Worm (Caenorhabditis elegans) whole organism, L1 larva: ENCODE measurements around the gene hda-10.
A peak's percentile ranks its signal among the peaks of the same experiment; 100 is the strongest.

Experiments
- C04F5.9 ChIP-seq: sonication (generic microtip); optimal IDR thresholded peaks from 2 replicates; lab custom pipeline; 2016; ENCODE audit warnings: missing genetic modification characterization, missing compliant biosample characterization
- ceh-63 ChIP-seq: fragments of 200-800 bp; sonication (Bioruptor generic); optimal IDR thresholded peaks from 2 replicates; lab custom pipeline; 2018; ENCODE audit warnings: mild to moderate bottlenecking, missing genetic modification characterization, missing compliant biosample characterization
- ceh-8 ChIP-seq: fragments of 200-800 bp; sonication (Bioruptor generic); optimal IDR thresholded peaks from 2 replicates; lab custom pipeline; 2018; ENCODE audit warnings: mild to moderate bottlenecking, missing genetic modification characterization, moderate library complexity, missing compliant biosample characterization
- dpl-1 ChIP-seq, 3 experiments: fragments of 150-350 bp in 2 of 3; sonication (generic microtip) in 1 of 3; optimal IDR thresholded peaks; 2 replicates each; lab custom pipeline; 2014 to 2017; ENCODE audit warnings: missing biosample characterization in 3 of 3, missing genetic modification characterization in 3 of 3, missing genetic modification reagents in 3 of 3
- efl-1 ChIP-seq, 4 experiments: fragments of 150-350 bp; optimal IDR thresholded peaks in 3 of 4; peaks in 1 of 4; 1 replicate in 1 of 4; 2 replicates in 3 of 4; lab custom pipeline; 2014; ENCODE audit warnings: missing biosample characterization in 2 of 4, missing genetic modification characterization in 2 of 4, missing genetic modification reagents in 2 of 4
- efl-3 ChIP-seq: fragments of 200-800 bp; sonication (Bioruptor generic); optimal IDR thresholded peaks from 2 replicates; lab custom pipeline; 2018; ENCODE audit warnings: mild to moderate bottlenecking, missing genetic modification characterization, missing compliant biosample characterization
- egl-13 ChIP-seq: sonication (generic microtip); optimal IDR thresholded peaks from 2 replicates; lab custom pipeline; 2016; ENCODE audit warnings: missing genotype, missing genetic modification reagents, missing genetic modification characterization, missing compliant biosample characterization
- fkh-4 ChIP-seq: sonication (generic microtip); optimal IDR thresholded peaks from 2 replicates; lab custom pipeline; 2016; ENCODE audit warnings: missing compliant biosample characterization, missing genetic modification characterization, borderline replicate concordance
- fos-1 ChIP-seq: fragments of 150-350 bp; optimal IDR thresholded peaks from 2 replicates; lab custom pipeline; 2014; ENCODE audit warnings: missing biosample characterization, missing genetic modification characterization
- lin-14 ChIP-seq: fragments of 200-800 bp; sonication (Bioruptor generic); optimal IDR thresholded peaks from 2 replicates; lab custom pipeline; 2018; ENCODE audit warnings: mild to moderate bottlenecking, missing genetic modification characterization, moderate library complexity, missing compliant biosample characterization
- nhr-11 ChIP-seq: fragments of 150-350 bp; optimal IDR thresholded peaks from 2 replicates; lab custom pipeline; 2014; ENCODE audit warnings: missing biosample characterization, missing genetic modification characterization
- pag-3 ChIP-seq: sonication (generic microtip); optimal IDR thresholded peaks from 2 replicates; lab custom pipeline; 2017; ENCODE audit warnings: missing genetic modification characterization, mild to moderate bottlenecking, missing compliant biosample characterization, antibody characterized with exemption, borderline replicate concordance; ENCODE audit not compliant: insufficient read depth

The hda-10 gene

DNA sequence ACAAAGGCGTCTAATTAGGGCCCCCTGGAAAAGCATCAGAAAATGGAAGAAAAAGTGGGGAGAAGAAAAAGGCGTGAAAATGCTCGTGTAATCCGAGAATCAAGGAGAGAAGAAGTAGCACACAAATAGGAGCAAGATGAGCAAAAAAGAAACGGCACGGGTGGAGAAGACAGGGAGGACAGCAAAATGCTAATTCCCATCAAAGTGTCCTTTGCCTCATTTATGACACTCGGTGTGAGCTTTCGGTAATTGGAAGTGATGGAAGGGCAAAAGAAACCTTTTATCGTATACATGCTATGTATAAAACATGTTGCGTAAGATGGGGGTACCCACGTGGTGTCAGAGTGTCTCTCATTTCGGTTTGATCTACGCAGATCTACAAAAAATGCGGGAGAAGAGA lies 51.0 kb downstream of the hda-10 start:
- peak; percentile 47 for TF ChIP-seq lin-14 (GFP tag; lab: Kevin White, UChicago)
- no peak for TF ChIP-seq efl-1 (optimal IDR thresholded peaks at IDR 0.05; lab: Kevin White, UChicago)
- TF ChIP-seq efl-1 (GFP tag; optimal IDR thresholded peaks at IDR 0.05 in 1 of 2; lab: Kevin White, UChicago) = peak in 1 of 2 experiments; percentile 61
- peak; percentile 76 for TF ChIP-seq ceh-63 (GFP tag; lab: Kevin White, UChicago)
- TF ChIP-seq ceh-8 (GFP tag; lab: Kevin White, UChicago) = peak; percentile 56
- TF ChIP-seq dpl-1 (GFP tag; optimal IDR thresholded peaks at IDR 0.05; lab: Kevin White, UChicago) = no peak

DNA sequence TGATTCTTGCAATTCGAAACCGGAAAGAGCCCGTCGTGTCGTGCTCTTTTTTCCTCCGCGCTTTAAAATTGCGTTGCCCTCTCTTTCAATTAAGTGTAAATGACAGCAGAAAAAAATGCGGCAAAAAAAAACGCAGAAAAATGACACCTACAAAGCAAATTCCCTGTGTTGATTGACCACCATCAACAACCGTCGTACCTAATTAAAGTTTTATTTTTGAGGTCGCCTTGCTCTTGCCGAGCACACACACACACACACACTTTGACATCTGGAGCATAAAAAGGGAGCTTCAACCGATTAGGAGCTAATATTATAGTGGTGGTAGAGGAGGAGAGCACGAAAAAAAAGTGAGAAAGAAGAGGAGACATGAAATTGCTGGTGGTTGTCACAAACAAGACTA lies 53.4 kb downstream of the hda-10 start:
- TF ChIP-seq egl-13 (tag; lab: Kevin White, UChicago) (peak; percentile 17), ceh-8 (GFP tag; lab: Kevin White, UChicago) (peak; percentile 52), efl-1 (optimal IDR thresholded peaks at IDR 0.05; lab: Kevin White, UChicago) (no peak), efl-1 (GFP tag; optimal IDR thresholded peaks at IDR 0.05 in 1 of 2; lab: Kevin White, UChicago) (peak in 1 of 2 experiments; percentile 78), lin-14 (GFP tag; lab: Kevin White, UChicago) (peak; percentile 55), fos-1 (tag; lab: Kevin White, UChicago) (no peak), nhr-11 (tag; lab: Kevin White, UChicago) (no peak), C04F5.9 (tag; lab: Kevin White, UChicago) (no peak), fkh-4 (no peak), efl-3 (GFP tag; lab: Kevin White, UChicago) (no peak), pag-3 (tag; lab: Kevin White, UChicago) (no peak)
